Worm (Caenorhabditis elegans) whole organism, mixed stage, embryonic: Measurements from ENCODE around the gene C16B8.3.

Source experiments
- blmp-1 ChIP-seq: fragments of 150-350 bp; optimal IDR thresholded peaks from 2 replicates; lab custom pipeline; 2014; ENCODE audit warnings: missing biosample characterization, missing genetic modification characterization
- ces-1 ChIP-seq: fragments of 150-350 bp; optimal IDR thresholded peaks from 2 replicates; lab custom pipeline; 2014; ENCODE audit warnings: missing biosample characterization, missing genetic modification reagents, missing genetic modification characterization
- cnd-1 ChIP-seq: fragments of 200-800 bp; sonication (Bioruptor generic); optimal IDR thresholded peaks from 2 replicates; lab custom pipeline; 2018; ENCODE audit warnings: mild to moderate bottlenecking, missing genetic modification characterization, missing compliant biosample characterization
- mab-5 ChIP-seq: fragments of 150-350 bp; optimal IDR thresholded peaks from 2 replicates; lab custom pipeline; 2014; ENCODE audit warnings: missing biosample characterization, missing genetic modification characterization
- mep-1 ChIP-seq: fragments of 150-350 bp; optimal IDR thresholded peaks from 2 replicates; lab custom pipeline; 2017; ENCODE audit warnings: missing biosample characterization, missing genetic modification reagents, missing genetic modification characterization, inconsistent platforms
- mls-2 ChIP-seq: sonication (generic microtip); optimal IDR thresholded peaks from 2 replicates; lab custom pipeline; 2016; ENCODE audit warnings: mild to moderate bottlenecking, missing genetic modification characterization, moderate library complexity, missing compliant biosample characterization
- nhr-28 ChIP-seq: fragments of 150-350 bp; optimal IDR thresholded peaks from 2 replicates; lab custom pipeline; 2014; ENCODE audit warnings: missing biosample characterization, missing genetic modification characterization
- nhr-76 ChIP-seq: sonication (generic microtip); optimal IDR thresholded peaks from 2 replicates; lab custom pipeline; 2017; ENCODE audit warnings: missing biosample characterization, missing genetic modification characterization
- snpc-4 ChIP-seq: fragments of 150-350 bp; optimal IDR thresholded peaks from 2 replicates; lab custom pipeline; 2014; ENCODE audit warnings: missing biosample characterization, missing genetic modification characterization
- unc-62 ChIP-seq: fragments of 150-350 bp; optimal IDR thresholded peaks from 2 replicates; lab custom pipeline; 2014; ENCODE audit warnings: missing biosample characterization, missing genetic modification reagents, missing genetic modification characterization
- ztf-11 ChIP-seq: fragments of 150-350 bp; optimal IDR thresholded peaks from 2 replicates; lab custom pipeline; 2014; ENCODE audit warnings: missing biosample characterization, missing genetic modification characterization

DNA sequence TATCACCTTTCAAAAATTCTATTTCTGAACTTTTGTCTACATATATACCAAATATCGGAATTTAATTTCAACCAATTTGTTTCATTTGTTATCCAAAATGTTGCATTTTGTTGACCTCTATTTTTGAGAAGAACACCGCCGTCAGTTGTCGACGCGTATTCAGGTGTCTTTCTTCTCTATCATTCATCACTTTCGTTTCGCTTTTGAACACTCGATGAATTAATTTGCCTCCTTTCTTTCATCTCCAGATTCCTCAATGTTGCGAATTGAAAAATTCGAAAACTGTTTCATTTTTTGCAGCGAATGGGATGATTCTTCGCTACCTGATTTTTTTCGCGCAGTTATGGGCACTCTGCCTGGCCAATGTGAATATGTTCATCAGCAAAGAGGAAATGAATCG, 10.2 kb downstream of the C16B8.3 start, which contains the start of gene lin-18:
- TF ChIP-seq mls-2 (tag; lab: Kevin White, UChicago) (no peak), mab-5 (tag; lab: Kevin White, UChicago) (no peak), blmp-1 (tag; lab: Kevin White, UChicago) (no peak), nhr-76 (no peak), cnd-1 (tag; lab: Kevin White, UChicago) (no peak), ces-1 (GFP tag; lab: Kevin White, UChicago) (no peak), unc-62 (no peak), nhr-28 (tag; lab: Kevin White, UChicago) (no peak), ztf-11 (tag; lab: Kevin White, UChicago) (no peak), mep-1 (no peak), snpc-4 (tag; lab: Kevin White, UChicago) (no peak)
